Fruit fly (Drosophila melanogaster) whole organism, adult: ENCODE data around the gene ppk14.

Experiments used
- CG11617 ChIP-seq: fragments of 200-800 bp; sonication (Bioruptor generic); optimal IDR thresholded peaks from 2 replicates; lab custom pipeline; 2017; ENCODE audit warnings: mild to moderate bottlenecking, missing biosample characterization, missing genetic modification reagents, missing genetic modification characterization
- CG12768 ChIP-seq: fragments of 200-800 bp; sonication (Bioruptor generic); optimal IDR thresholded peaks from 2 replicates; lab custom pipeline; 2017; ENCODE audit warnings: missing biosample characterization, missing genetic modification characterization, mild to moderate bottlenecking, moderate library complexity, missing genetic modification reagents
- CG14711 ChIP-seq: fragments of 200-800 bp; sonication (Bioruptor generic); optimal IDR thresholded peaks from 2 replicates; lab custom pipeline; 2018; ENCODE audit warnings: missing biosample characterization, mild to moderate bottlenecking, missing genetic modification characterization, moderate library complexity
- CG1620 ChIP-seq: fragments of 200-800 bp; sonication (Bioruptor generic); optimal IDR thresholded peaks from 2 replicates; lab custom pipeline; 2016; ENCODE audit warnings: missing biosample characterization, missing genetic modification characterization
- CG33017 ChIP-seq: fragments of 200-800 bp; sonication (Bioruptor generic); optimal IDR thresholded peaks from 2 replicates; lab custom pipeline; 2018; ENCODE audit warnings: missing biosample characterization, mild to moderate bottlenecking, missing genetic modification characterization, moderate library complexity
- CG5204 ChIP-seq: fragments of 200-800 bp; sonication (Bioruptor generic); optimal IDR thresholded peaks from 2 replicates; lab custom pipeline; 2016; ENCODE audit warnings: missing biosample characterization, missing genetic modification characterization
- CG7045 ChIP-seq: fragments of 200-800 bp; sonication (Bioruptor generic); optimal IDR thresholded peaks from 2 replicates; lab custom pipeline; 2017; ENCODE audit warnings: missing biosample characterization, mild to moderate bottlenecking, missing genetic modification characterization
- CG7101 ChIP-seq: fragments of 200-800 bp; sonication (Bioruptor generic); optimal IDR thresholded peaks from 2 replicates; lab custom pipeline; 2018; ENCODE audit warnings: missing biosample characterization, mild to moderate bottlenecking, missing genetic modification characterization, moderate library complexity
- Clk ChIP-seq: fragments of 200-800 bp; sonication (Bioruptor generic); optimal IDR thresholded peaks from 2 replicates; lab custom pipeline; 2017; ENCODE audit warnings: missing biosample characterization, missing genetic modification characterization
- Crg-1 ChIP-seq: fragments of 200-800 bp; sonication (Bioruptor generic); optimal IDR thresholded peaks from 2 replicates; lab custom pipeline; 2016; ENCODE audit warnings: missing biosample characterization, missing genetic modification characterization
- Hr96 ChIP-seq: fragments of 200-800 bp; sonication (Bioruptor generic); optimal IDR thresholded peaks from 2 replicates; lab custom pipeline; 2016; ENCODE audit warnings: missing biosample characterization, missing genetic modification characterization
- Mnt ChIP-seq: fragments of 200-800 bp; sonication (Bioruptor generic); optimal IDR thresholded peaks from 2 replicates; lab custom pipeline; 2016; ENCODE audit warnings: missing biosample characterization, mild to moderate bottlenecking, missing genetic modification characterization
- bab1 ChIP-seq: fragments of 200-800 bp; sonication (Bioruptor generic); optimal IDR thresholded peaks from 3 replicates; lab custom pipeline; 2019; ENCODE audit warnings: missing biosample characterization, mild to moderate bottlenecking, missing genetic modification characterization, moderate library complexity
- cic ChIP-seq: fragments of 200-800 bp; sonication (Bioruptor generic); optimal IDR thresholded peaks from 2 replicates; lab custom pipeline; 2017; ENCODE audit warnings: missing biosample characterization, mild to moderate bottlenecking, missing genetic modification characterization, moderate library complexity
- cnc ChIP-seq, 2 experiments: fragments of >200 bp; optimal IDR thresholded peaks; 2 replicates each; lab custom pipeline; 2017
- kay ChIP-seq: fragments of 200-800 bp; sonication (Bioruptor generic); peaks from one replicate; lab custom pipeline; 2016; ENCODE audit warnings: missing biosample characterization, missing genetic modification characterization, borderline replicate concordance
- ovo ChIP-seq: fragments of 200-800 bp; sonication (Bioruptor generic); optimal IDR thresholded peaks from 2 replicates; lab custom pipeline; 2016; ENCODE audit warnings: missing biosample characterization, missing genetic modification characterization
- pad ChIP-seq: fragments of 200-800 bp; sonication (Bioruptor generic); optimal IDR thresholded peaks from 3 replicates; lab custom pipeline; 2017; ENCODE audit warnings: missing biosample characterization, missing genetic modification characterization, mild to moderate bottlenecking, moderate library complexity, missing genetic modification reagents
- tj ChIP-seq: fragments of 200-800 bp; sonication (Bioruptor generic); optimal IDR thresholded peaks from 3 replicates; lab custom pipeline; 2017; ENCODE audit warnings: missing biosample characterization, mild to moderate bottlenecking, missing genetic modification characterization, moderate library complexity
- toe ChIP-seq: fragments of 200-800 bp; sonication (Bioruptor generic); optimal IDR thresholded peaks from 2 replicates; lab custom pipeline; 2016; ENCODE audit warnings: missing biosample characterization, missing genetic modification characterization

The ppk14 gene

DNA sequence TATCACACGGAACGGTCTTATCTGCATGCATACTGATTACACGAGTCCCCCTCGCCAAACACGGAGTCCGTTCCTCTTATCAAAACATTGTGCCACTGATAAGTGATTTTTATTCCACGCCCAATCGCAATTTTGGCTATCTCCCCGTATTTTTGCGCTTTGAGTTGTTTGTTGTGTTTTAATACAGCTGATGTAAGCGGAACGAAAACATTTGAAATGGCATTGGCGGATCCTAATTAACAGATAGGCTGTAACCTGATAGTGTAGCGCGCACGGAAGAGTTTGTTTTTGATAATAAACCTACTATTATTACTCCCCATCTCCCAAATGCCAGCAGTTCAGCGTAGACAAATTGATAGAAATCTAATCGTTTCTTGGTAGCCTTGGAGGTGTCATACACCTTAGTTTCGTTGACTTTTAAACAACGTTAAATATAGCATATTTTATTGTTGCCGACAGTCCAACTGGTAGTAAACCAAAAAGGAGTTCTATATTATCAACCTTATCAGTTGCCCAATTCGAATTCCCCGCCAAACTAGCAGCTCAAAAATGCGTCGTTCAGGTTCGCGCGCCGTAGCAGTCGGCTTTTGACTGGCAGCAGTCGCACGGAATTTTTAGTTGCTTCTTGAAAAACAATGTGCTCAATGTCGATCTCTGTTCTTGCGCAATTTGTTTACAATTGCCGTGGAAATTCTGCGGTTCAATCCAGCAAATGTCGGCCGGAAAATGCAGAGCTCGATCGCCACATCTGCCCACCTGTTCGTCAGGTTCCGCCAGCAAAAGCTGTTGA lies 11.5 kb upstream of the ppk14 start:
- TF ChIP-seq CG12768 (GFP tag; lab: Kevin White, UChicago) = peak; percentile 34
- TF ChIP-seq CG14711 = no peak
- TF ChIP-seq cic (GFP tag; lab: Kevin White, UChicago) = peak; percentile 94
- TF ChIP-seq CG33017 (tag; lab: Kevin White, UChicago) = no peak
- no peak for TF ChIP-seq CG1620 (GFP tag; lab: Kevin White, UChicago)
- peak; percentile 92 for TF ChIP-seq kay (GFP tag; lab: Kevin White, UChicago)
- no peak for TF ChIP-seq Crg-1 (GFP tag; lab: Kevin White, UChicago)
- peak; percentile 68 for TF ChIP-seq Mnt (GFP tag; lab: Kevin White, UChicago)

DNA sequence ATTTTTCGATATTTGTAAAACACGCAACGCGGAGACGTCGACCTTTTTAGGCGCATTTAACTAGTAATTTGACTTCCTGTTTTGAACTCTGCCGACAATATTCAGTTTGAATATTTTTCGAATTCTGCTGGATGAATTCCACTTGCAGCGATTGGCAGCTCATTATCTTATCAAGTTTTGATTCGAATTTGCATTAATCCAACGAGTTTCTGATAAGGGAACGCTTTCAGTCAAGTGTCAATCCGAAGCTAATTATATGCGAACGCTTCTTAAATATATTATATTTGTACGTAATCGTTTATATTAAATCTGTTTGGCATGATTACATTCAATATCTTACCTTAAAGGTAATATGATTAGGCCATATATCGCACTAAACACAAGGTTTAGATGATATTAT lies 6.4 kb upstream of the ppk14 start, which contains the start of gene CG9497:
CG9497 (minus strand) TSS at position 101 of the 400 bp plus-strand sequence.
- TF ChIP-seq kay (GFP tag; lab: Kevin White, UChicago) = peak; percentile 74
- no peak for TF ChIP-seq CG14711

DNA sequence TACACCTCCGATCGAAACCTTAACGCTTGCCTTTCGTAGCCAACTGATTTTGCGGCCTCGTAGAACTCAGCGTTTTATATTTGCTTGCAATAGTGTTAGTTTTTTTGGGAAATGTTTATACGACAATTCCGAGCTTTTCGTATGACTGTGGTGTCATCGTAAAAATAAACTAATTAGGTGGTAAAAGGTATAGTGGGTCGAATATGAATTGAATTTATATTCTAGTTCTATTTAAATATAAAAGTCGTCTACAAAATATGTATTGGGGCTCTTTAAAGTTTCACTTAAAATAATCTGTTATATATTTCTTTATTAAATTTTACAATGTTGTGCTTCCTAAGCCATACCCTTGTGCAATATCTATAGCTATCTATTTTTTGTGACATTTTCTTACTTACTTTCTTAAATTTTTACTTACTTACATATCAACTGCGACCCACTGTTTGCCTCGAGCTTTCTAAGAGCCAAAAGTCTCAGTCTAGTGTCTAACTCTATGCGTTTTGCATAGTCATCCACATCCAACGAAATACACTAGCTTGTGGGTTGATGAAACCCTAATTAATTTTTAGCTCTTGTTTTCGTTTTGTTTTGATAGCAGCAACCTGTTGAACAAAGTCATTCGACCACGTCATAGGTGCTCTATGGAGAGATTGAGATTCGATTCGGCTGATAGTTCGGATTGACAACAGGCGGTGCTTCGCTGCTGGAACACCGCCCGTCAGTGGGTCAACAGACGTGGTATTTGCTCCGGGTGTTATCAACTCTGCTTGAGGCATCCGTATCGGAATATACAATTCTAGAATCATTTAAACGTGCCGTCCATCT lies 3.6 kb upstream of the ppk14 start, which contains the start of gene CG9498:
CG9498 (minus strand) TSS at position 51 of the 825 bp plus-strand sequence.
- TF ChIP-seq Hr96 (GFP tag; lab: Kevin White, UChicago) (peak; percentile 32), CG7045 (GFP tag; lab: Kevin White, UChicago) (peak; percentile 47), cic (GFP tag; lab: Kevin White, UChicago) (peak; percentile 34), Crg-1 (GFP tag; lab: Kevin White, UChicago) (peak; percentile 31), CG7101 (tag; lab: Kevin White, UChicago) (peak; percentile 93), CG33017 (tag; lab: Kevin White, UChicago) (peak; percentile 97), CG1620 (GFP tag; lab: Kevin White, UChicago) (no peak), Clk (GFP tag; lab: Kevin White, UChicago) (peak; percentile 91), toe (GFP tag; lab: Kevin White, UChicago) (peak; percentile 38), cnc (optimal IDR thresholded peaks at IDR 0.05; lab: Kevin White, UChicago) (peak in 1 of 2 experiments; percentile 90), tj (GFP tag; lab: Kevin White, UChicago) (peak; percentile 61), pad (peak; percentile 80), Mnt (GFP tag; lab: Kevin White, UChicago) (peak; percentile 13), ovo (GFP tag; lab: Kevin White, UChicago) (peak; percentile 2), CG11617 (peak; percentile 89), CG5204 (GFP tag; lab: Kevin White, UChicago) (peak; percentile 72), CG14711 (peak; percentile 86), kay (GFP tag; lab: Kevin White, UChicago) (peak; percentile 52), CG12768 (GFP tag; lab: Kevin White, UChicago) (peak; percentile 96), bab1 (GFP tag; lab: Kevin White, UChicago) (no peak)

DNA sequence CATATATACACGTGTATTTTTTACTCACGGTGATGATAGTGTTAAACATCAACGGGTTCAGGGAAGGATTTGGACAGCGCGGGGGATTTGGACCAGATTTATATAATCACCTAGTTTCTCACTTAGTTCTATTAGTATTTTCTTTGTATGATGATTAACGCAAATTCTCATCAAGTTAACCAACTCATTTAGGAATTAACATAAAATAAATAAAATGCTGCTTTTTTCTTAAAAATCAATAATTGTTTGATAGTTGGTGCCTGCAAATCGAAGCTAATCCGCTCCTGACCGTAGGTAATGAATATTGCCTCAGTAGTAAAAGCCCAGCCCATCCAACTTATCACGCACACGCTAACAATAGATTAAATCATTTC lies 3.0 kb upstream of the ppk14 start:
- peak; percentile 96 for TF ChIP-seq CG12768 (GFP tag; lab: Kevin White, UChicago)
- peak; percentile 95 for TF ChIP-seq CG33017 (tag; lab: Kevin White, UChicago)
- TF ChIP-seq CG7101 (tag; lab: Kevin White, UChicago) = peak; percentile 95
- TF ChIP-seq cic (GFP tag; lab: Kevin White, UChicago) = peak; percentile 98
- peak; percentile 92 for TF ChIP-seq Hr96 (GFP tag; lab: Kevin White, UChicago)
- TF ChIP-seq Clk (GFP tag; lab: Kevin White, UChicago) = peak; percentile 90
- TF ChIP-seq tj (GFP tag; lab: Kevin White, UChicago) = peak; percentile 54
- TF ChIP-seq CG11617 = peak; percentile 87
- peak; percentile 74 for TF ChIP-seq Crg-1 (GFP tag; lab: Kevin White, UChicago)
- TF ChIP-seq Mnt (GFP tag; lab: Kevin White, UChicago) = peak; percentile 85
- peak; percentile 98 for TF ChIP-seq kay (GFP tag; lab: Kevin White, UChicago)
- peak; percentile 95 for TF ChIP-seq CG5204 (GFP tag; lab: Kevin White, UChicago)
- peak; percentile 64 for TF ChIP-seq CG1620 (GFP tag; lab: Kevin White, UChicago)
- TF ChIP-seq CG7045 (GFP tag; lab: Kevin White, UChicago) = peak; percentile 91
- peak; percentile 83 for TF ChIP-seq pad
- peak; percentile 94 for TF ChIP-seq toe (GFP tag; lab: Kevin White, UChicago)
- peak; percentile 46 for TF ChIP-seq bab1 (GFP tag; lab: Kevin White, UChicago)
- no peak for TF ChIP-seq cnc (optimal IDR thresholded peaks at IDR 0.05; lab: Kevin White, UChicago)
- TF ChIP-seq CG14711 = peak; percentile 89
- TF ChIP-seq ovo (GFP tag; lab: Kevin White, UChicago) = peak; percentile 55

DNA sequence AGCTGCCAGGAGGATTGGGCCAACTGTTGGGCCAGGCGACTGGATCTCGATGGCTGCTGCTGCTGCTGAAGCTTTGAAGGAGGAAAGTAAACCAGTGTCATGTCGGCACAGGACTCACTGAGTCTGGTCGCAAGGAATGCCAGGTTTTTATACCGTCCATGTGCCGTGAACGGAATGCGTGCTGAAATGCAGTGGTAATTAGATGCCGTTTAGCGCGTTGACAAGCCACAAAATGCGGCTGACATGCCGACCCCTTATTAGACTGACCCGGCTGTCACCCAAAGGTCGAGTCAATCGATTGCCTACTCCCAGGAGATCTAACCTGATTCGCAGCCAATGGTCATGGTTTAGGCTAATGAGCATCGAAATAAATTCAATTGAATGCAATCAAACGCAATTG lies 525 bp upstream of the ppk14 start, which contains the start of gene ppk7:
ppk7 (minus strand) TSS at position 101 of the 400 bp plus-strand sequence.
- no peak for TF ChIP-seq Clk (GFP tag; lab: Kevin White, UChicago)
- no peak for TF ChIP-seq Hr96 (GFP tag; lab: Kevin White, UChicago)
- no peak for TF ChIP-seq tj (GFP tag; lab: Kevin White, UChicago)
- no peak for TF ChIP-seq bab1 (GFP tag; lab: Kevin White, UChicago)
- no peak for TF ChIP-seq pad
- no peak for TF ChIP-seq cnc (optimal IDR thresholded peaks at IDR 0.05; lab: Kevin White, UChicago)
- no peak for TF ChIP-seq CG14711
- TF ChIP-seq toe (GFP tag; lab: Kevin White, UChicago) = no peak
- no peak for TF ChIP-seq CG5204 (GFP tag; lab: Kevin White, UChicago)
- no peak for TF ChIP-seq ovo (GFP tag; lab: Kevin White, UChicago)
- TF ChIP-seq CG1620 (GFP tag; lab: Kevin White, UChicago) = no peak
- no peak for TF ChIP-seq CG7101 (tag; lab: Kevin White, UChicago)
- TF ChIP-seq CG12768 (GFP tag; lab: Kevin White, UChicago) = no peak
- no peak for TF ChIP-seq CG33017 (tag; lab: Kevin White, UChicago)
- no peak for TF ChIP-seq Crg-1 (GFP tag; lab: Kevin White, UChicago)
- no peak for TF ChIP-seq cic (GFP tag; lab: Kevin White, UChicago)
